Worm (Caenorhabditis elegans): ENCODE data around the gene wago-5.

DNA sequence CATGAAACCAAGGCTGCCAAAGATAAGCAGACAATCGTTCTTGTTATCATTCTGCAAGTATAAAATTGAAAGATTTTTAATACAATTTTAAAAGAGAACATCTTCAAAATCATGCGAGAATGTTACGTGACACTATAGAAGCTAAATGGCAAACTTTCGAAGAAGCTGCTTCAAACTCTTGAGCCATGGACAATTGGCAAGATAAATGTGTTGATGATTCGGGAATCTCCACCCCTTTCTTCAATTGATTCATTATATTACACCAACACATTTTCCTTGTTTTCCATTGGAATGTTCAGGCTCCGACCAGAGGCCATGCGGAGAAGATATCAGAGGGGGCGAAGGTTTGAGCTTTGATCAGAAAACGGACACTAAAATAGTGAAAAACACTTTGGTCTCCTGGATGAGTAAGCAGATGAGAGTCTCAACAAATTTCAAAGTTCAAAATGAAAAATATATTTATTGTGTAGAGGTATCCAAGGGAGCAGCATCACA lies 25.8 kb upstream of the wago-5 start, which contains the start of gene lec-5:
- no peak for TF ChIP-seq scrt-1 (GFP tag; IDR thresholded peaks at IDR 0.05)
- TF ChIP-seq ama-1 (optimal IDR thresholded peaks at IDR 0.05), result no peak
- TF ChIP-seq hnd-1 (tag; optimal IDR thresholded peaks at IDR 0.05), result no peak

Measured in whole organism, early embryonic.